Fruit fly (Drosophila melanogaster): ENCODE results near the gene CG42521.

CG42521 gene

dm6 chr3L:10660744-10661589, 37.6 kb upstream of the CG42521 start, which contains the start of the genes CG32066 and CG8003 (continued):
- TF ChIP-seq pho (GFP tag; optimal IDR thresholded peaks at IDR 0.05) (no peak), Taf1 (GFP tag; IDR thresholded peaks at IDR 0.05) (no peak), CG8089 (GFP tag; optimal IDR thresholded peaks at IDR 0.05) (no peak), hkb (optimal IDR thresholded peaks at IDR 0.05) (no peak), hkb (GFP tag; IDR thresholded peaks at IDR 0.05) (0 out of 2 replicates have a peak, but pooled peaks have one; percentile 35), CG1603 (tag; optimal IDR thresholded peaks at IDR 0.05) (peak; percentile 46), CG18011 (GFP tag; optimal IDR thresholded peaks at IDR 0.05) (no peak), CG6791 (GFP tag; IDR thresholded peaks at IDR 0.05; ENCODE audit: partially characterized antibody) (no peak; the same call in 2 of the 3 replicates), lbe (GFP tag; optimal IDR thresholded peaks at IDR 0.05) (peak; percentile 16), Gug (GFP tag; IDR thresholded peaks at IDR 0.05) (peak; percentile 67; the same call in 2 of the 4 replicates), MTF-1 (GFP tag; optimal IDR thresholded peaks at IDR 0.05; ENCODE audit: borderline replicate concordance) (peak; percentile 65), CG3838 (GFP tag; optimal IDR thresholded peaks at IDR 0.05) (no peak), CG17328 (GFP tag; IDR thresholded peaks at IDR 0.05) (0 out of 2 replicates have a peak, but pooled peaks have one; percentile 17), ci (GFP tag; IDR thresholded peaks at IDR 0.05) (peak; percentile 62; the same call in 2 of the 3 replicates), Trl (optimal IDR thresholded peaks at IDR 0.05) (no peak), Trl (GFP tag; optimal IDR thresholded peaks at IDR 0.05) (no peak), CG1602 (GFP tag; optimal IDR thresholded peaks at IDR 0.05) (peak; percentile 52), CG2889 (GFP tag; IDR thresholded peaks at IDR 0.05) (no peak), Nf-YC (tag; optimal IDR thresholded peaks at IDR 0.05) (peak; percentile 70), hth (optimal IDR thresholded peaks at IDR 0.05) (no peak), CG4820 (GFP tag; optimal IDR thresholded peaks at IDR 0.05) (peak; percentile 56), sna (GFP tag; IDR thresholded peaks at IDR 0.05; ENCODE audit: partially characterized antibody) (peak; percentile 85), CG6272 (GFP tag; IDR thresholded peaks at IDR 0.05) (no peak; the same call in 1 of the 2 replicates), chinmo (GFP tag; IDR thresholded peaks at IDR 0.05; ENCODE audit: partially characterized antibody) (peak; percentile 61; the same call in 2 of the 4 replicates), lmd (GFP tag; IDR thresholded peaks at IDR 0.05) (no peak; the same call in 1 of the 2 replicates), zen2 (GFP tag; IDR thresholded peaks at IDR 0.05; ENCODE audit: partially characterized antibody) (no peak; the same call in 2 of the 3 replicates), pnt (GFP tag; optimal IDR thresholded peaks at IDR 0.05) (no peak), Oaz (GFP tag; IDR thresholded peaks at IDR 0.05) (no peak), CG42726 (GFP tag; IDR thresholded peaks at IDR 0.05; ENCODE audit: partially characterized antibody) (peak; percentile 81), Doc2 (GFP tag; IDR thresholded peaks at IDR 0.05) (no peak), jumu (GFP tag; optimal IDR thresholded peaks at IDR 0.05) (no peak), otp (GFP tag; IDR thresholded peaks at IDR 0.05) (no peak), CG6683 (GFP tag; optimal IDR thresholded peaks at IDR 0.05) (no peak), twi (tag; optimal IDR thresholded peaks at IDR 0.05) (no peak), D19B (GFP tag; optimal IDR thresholded peaks at IDR 0.05) (no peak), CG3407 (GFP tag; optimal IDR thresholded peaks at IDR 0.05) (no peak), CG3726 (GFP tag; IDR thresholded peaks at IDR 0.05) (no peak), Atf6 (GFP tag; IDR thresholded peaks at IDR 0.05) (peak; percentile 40; the same call in 1 of the 2 replicates), unc-4 (GFP tag; IDR thresholded peaks at IDR 0.05; ENCODE audit: partially characterized antibody) (peak; percentile 83), CG13123 (GFP tag; optimal IDR thresholded peaks at IDR 0.05) (no peak), CG12219 (GFP tag; optimal IDR thresholded peaks at IDR 0.05) (no peak), CG4617 (GFP tag; optimal IDR thresholded peaks at IDR 0.05; ENCODE audit: borderline replicate concordance) (peak; percentile 10), Nf-YA (GFP tag; IDR thresholded peaks at IDR 0.05) (no peak), CG9609 (GFP tag; optimal IDR thresholded peaks at IDR 0.05) (no peak), ken (GFP tag; IDR thresholded peaks at IDR 0.05) (peak; percentile 28; the same call in 1 of the 3 replicates), CG13775 (GFP tag; optimal IDR thresholded peaks at IDR 0.05) (peak; percentile 55), MBD-R2 (GFP tag; IDR thresholded peaks at IDR 0.05) (peak; percentile 61), Abd-B (GFP tag; optimal IDR thresholded peaks at IDR 0.05) (peak; percentile 6), CG1233 (GFP tag; optimal IDR thresholded peaks at IDR 0.05) (no peak)
